Fruit fly (Drosophila melanogaster): ENCODE results near the gene poe.

Gene poe

DNA sequence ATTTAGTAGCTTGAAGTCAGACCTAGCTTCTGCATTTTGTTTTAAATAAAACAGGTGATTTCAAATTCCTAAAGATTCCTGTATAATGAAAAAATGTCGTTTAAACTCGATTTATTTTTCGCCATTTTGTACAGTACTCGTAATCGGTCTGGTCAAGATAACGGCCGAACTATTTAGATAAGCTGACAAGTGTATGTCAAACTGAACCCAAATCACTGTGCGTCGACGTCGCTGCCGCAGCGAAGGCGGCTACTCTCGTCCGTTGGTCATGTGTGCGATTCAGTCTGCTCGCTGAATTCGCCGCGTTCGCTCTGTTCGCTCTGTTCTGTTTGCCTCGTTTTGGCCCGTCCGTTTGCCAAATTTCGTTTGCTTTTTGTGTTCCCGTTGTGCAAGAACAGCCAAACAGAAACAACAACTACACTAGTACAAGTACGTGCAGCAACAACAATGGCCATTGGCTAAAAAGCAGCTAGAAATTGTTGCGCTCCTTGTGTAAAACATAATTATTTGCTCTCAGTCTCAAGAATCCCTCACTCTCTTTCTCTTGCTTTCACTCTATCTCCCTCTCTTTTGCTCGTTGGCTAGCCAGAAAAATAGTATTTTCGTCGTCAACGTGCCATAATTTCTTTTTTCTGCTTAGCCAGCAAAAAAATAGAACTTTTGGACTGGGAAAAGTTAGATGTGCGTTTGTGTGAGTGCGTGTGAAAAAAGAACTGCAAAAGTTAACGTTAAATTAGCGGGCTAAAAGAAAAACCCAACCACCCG lies 16.8 kb upstream of the poe start (continued):
- TF ChIP-seq CG1603 (tag; optimal IDR thresholded peaks at IDR 0.05) (peak; percentile 29), CG12942 (GFP tag; optimal IDR thresholded peaks at IDR 0.05) (no peak), phol (tag; optimal IDR thresholded peaks at IDR 0.05) (peak; percentile 27), Mad (GFP tag; optimal IDR thresholded peaks at IDR 0.05) (no peak), CG10543 (GFP tag; optimal IDR thresholded peaks at IDR 0.05) (peak; percentile 61), CG31365 (tag; optimal IDR thresholded peaks at IDR 0.05) (no peak), CG5953 (GFP tag; IDR thresholded peaks at IDR 0.05) (no peak), prd (optimal IDR thresholded peaks at IDR 0.05) (no peak), prd (GFP tag; IDR thresholded peaks at IDR 0.05) (peak; percentile 36; the same call in 1 of the 3 replicates), Fer1 (GFP tag; optimal IDR thresholded peaks at IDR 0.05) (peak; percentile 26), Ets97D (GFP tag; optimal IDR thresholded peaks at IDR 0.05) (no peak), CG8388 (GFP tag; optimal IDR thresholded peaks at IDR 0.05) (no peak), Dfd (GFP tag; optimal IDR thresholded peaks at IDR 0.05) (no peak), CG3163 (GFP tag; optimal IDR thresholded peaks at IDR 0.05) (no peak), CG14667 (GFP tag; IDR thresholded peaks at IDR 0.05) (no peak), CG34376 (GFP tag; optimal IDR thresholded peaks at IDR 0.05) (peak; percentile 61), kay (GFP tag; optimal IDR thresholded peaks at IDR 0.05) (no peak), CG7357 (GFP tag; IDR thresholded peaks at IDR 0.05) (no peak), CG16815 (GFP tag; optimal IDR thresholded peaks at IDR 0.05) (no peak), cg (GFP tag; optimal IDR thresholded peaks at IDR 0.05) (peak; percentile 3), jing (GFP tag; optimal IDR thresholded peaks at IDR 0.05) (no peak), Fer3 (tag; optimal IDR thresholded peaks at IDR 0.05) (no peak), GATAe (GFP tag; conservative IDR thresholded peaks at IDR 0.05) (peak; percentile 78), Ssrp (tag; optimal IDR thresholded peaks at IDR 0.05) (no peak), CG3838 (GFP tag; optimal IDR thresholded peaks at IDR 0.05) (no peak), cato (GFP tag; optimal IDR thresholded peaks at IDR 0.05; ENCODE audit: borderline replicate concordance) (no peak), oc (tag; optimal IDR thresholded peaks at IDR 0.05) (no peak), fd102C (GFP tag; optimal IDR thresholded peaks at IDR 0.05) (no peak), CG4360 (GFP tag; IDR thresholded peaks at IDR 0.05) (no peak), Tbp (GFP tag; optimal IDR thresholded peaks at IDR 0.05) (no peak), dmrt99B (tag; optimal IDR thresholded peaks at IDR 0.05) (no peak), sr (GFP tag; IDR thresholded peaks at IDR 0.05) (no peak), CG8290 (GFP tag; optimal IDR thresholded peaks at IDR 0.05) (no peak), CG8290 (tag; optimal IDR thresholded peaks at IDR 0.05) (peak in 1 of 2 experiments; percentile 52), CG12659 (GFP tag; optimal IDR thresholded peaks at IDR 0.05) (no peak), CTCF (GFP tag; optimal IDR thresholded peaks at IDR 0.05) (no peak), grn (GFP tag; optimal IDR thresholded peaks at IDR 0.05) (peak; percentile 42), CoRest (tag; optimal IDR thresholded peaks at IDR 0.05) (no peak), cwo (GFP tag; optimal IDR thresholded peaks at IDR 0.05) (peak; percentile 20), ab (GFP tag; optimal IDR thresholded peaks at IDR 0.05) (no peak), CG4707 (GFP tag; optimal IDR thresholded peaks at IDR 0.05) (no peak), NfI (GFP tag; optimal IDR thresholded peaks at IDR 0.05) (no peak), Med (GFP tag) (peak; percentile 86), kni (GFP tag; optimal IDR thresholded peaks at IDR 0.05) (peak; percentile 22), CG8765 (GFP tag; IDR thresholded peaks at IDR 0.05) (no peak), CG17912 (GFP tag; optimal IDR thresholded peaks at IDR 0.05) (no peak), pfk (GFP tag; optimal IDR thresholded peaks at IDR 0.05) (no peak), CG33213 (GFP tag; optimal IDR thresholded peaks at IDR 0.05) (no peak), Drgx (GFP tag; IDR thresholded peaks at IDR 0.05) (0 out of 2 replicates have a peak, but pooled peaks have one; percentile 11), rib (GFP tag; IDR thresholded peaks at IDR 0.05) (peak; percentile 56; the same call in 1 of the 2 replicates), CG3995 (GFP tag; optimal IDR thresholded peaks at IDR 0.05) (no peak)
